ENCODE assay signal across 1 fruit fly cellular context in the genomic region with DNA sequence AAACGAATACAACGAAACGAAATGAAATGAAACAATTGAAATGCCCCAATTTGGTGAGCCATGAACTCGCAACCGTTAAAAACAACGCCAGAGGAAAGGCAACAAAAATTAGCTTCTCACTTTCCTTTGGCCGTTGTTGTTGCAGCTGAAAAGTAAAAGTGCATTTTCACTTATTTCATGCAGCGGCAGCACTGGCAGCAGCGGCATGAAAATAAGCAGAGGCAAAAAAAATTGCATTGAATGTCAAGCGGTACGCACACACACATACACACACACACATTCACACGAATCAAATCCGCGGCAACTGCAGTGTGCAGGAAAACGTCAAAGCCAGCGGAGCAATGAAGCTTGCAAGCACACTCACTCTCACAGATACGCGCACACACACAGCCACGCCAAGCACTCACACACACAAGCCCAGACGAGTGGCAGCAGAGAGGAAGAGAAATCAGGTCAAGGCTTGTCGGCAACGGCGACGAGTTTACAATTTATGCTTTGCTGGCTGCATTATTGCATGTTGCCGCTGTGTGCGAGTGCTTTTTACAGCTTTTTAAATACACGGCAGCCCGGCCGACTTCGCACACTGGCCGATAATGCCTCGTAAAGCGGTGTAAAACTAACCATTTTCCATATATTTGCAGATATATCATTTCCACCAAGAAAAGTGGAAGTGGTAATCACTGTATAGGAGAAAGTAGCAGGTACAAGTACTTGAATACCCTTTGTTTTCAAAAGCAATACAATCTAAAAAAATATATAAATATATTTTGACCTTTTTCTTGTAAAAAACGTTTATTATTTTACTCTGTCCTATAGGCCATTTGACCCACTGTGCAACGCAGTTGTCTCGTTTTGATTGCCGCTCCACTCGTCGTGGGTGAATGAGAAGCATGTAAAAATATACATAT.
TF ChIP-seq lines count a peak whose summit lies in the region.

No protein-coding gene starts in this region.

TF ChIP-seq in whole organism, embryonic, 481 proteins besides CTCF, POLR2A, EP300 and RAD21 (continued from another document and continues in another):
- TF ChIP-seq CG1233 (GFP tag; optimal IDR thresholded peaks at IDR 0.05; lab: Kevin White, UChicago) (peak; percentile 69), CG18764 (GFP tag; optimal IDR thresholded peaks at IDR 0.05; lab: Kevin White, UChicago) (peak; percentile 29), CG11093 (GFP tag; IDR thresholded peaks at IDR 0.05; lab: Robert Waterston, UW) (peak; percentile 80), sob (GFP tag; IDR thresholded peaks at IDR 0.05; lab: Robert Waterston, UW) (0 out of 2 replicates have a peak, but pooled peaks have one; percentile 37), chn (GFP tag; optimal IDR thresholded peaks at IDR 0.05; lab: Kevin White, UChicago) (peak; percentile 50), CG15601 (tag; optimal IDR thresholded peaks at IDR 0.05; lab: Kevin White, UChicago) (peak; percentile 69), slp2 (GFP tag; optimal IDR thresholded peaks at IDR 0.05; lab: Kevin White, UChicago) (no peak), dysf (GFP tag; IDR thresholded peaks at IDR 0.05; lab: Robert Waterston, UW) (peak; percentile 79), crc (GFP tag; optimal IDR thresholded peaks at IDR 0.05; lab: Kevin White, UChicago) (no peak), cwo (GFP tag; optimal IDR thresholded peaks at IDR 0.05; lab: Kevin White, UChicago) (peak; percentile 63), bowl (GFP tag; IDR thresholded peaks at IDR 0.05; lab: Robert Waterston, UW) (peak; percentile 54; the same call in 1 of the 2 replicates), CG17186 (GFP tag; optimal IDR thresholded peaks at IDR 0.05; lab: Kevin White, UChicago) (peak; percentile 12), Opbp (GFP tag; IDR thresholded peaks at IDR 0.05; lab: Robert Waterston, UW; ENCODE audit: partially characterized antibody) (no peak), shn (GFP tag; optimal IDR thresholded peaks at IDR 0.05; lab: Kevin White, UChicago) (no peak), CG18262 (tag; optimal IDR thresholded peaks at IDR 0.05; lab: Kevin White, UChicago) (peak; percentile 90), Camta (GFP tag; optimal IDR thresholded peaks at IDR 0.05; lab: Kevin White, UChicago) (peak; percentile 41), repo (GFP tag; optimal IDR thresholded peaks at IDR 0.05; lab: Kevin White, UChicago) (no peak), CG1602 (GFP tag; optimal IDR thresholded peaks at IDR 0.05; lab: Kevin White, UChicago) (peak; percentile 72), run (tag; optimal IDR thresholded peaks at IDR 0.05; lab: Kevin White, UChicago) (peak; percentile 81), lmd (GFP tag; IDR thresholded peaks at IDR 0.05; lab: Robert Waterston, UW) (peak; percentile 71), CG12769 (tag; optimal IDR thresholded peaks at IDR 0.05; lab: Kevin White, UChicago) (peak; percentile 55), br (optimal IDR thresholded peaks at IDR 0.05; lab: Kevin White, UChicago) (no peak), dimm (GFP tag; IDR thresholded peaks at IDR 0.05; lab: Robert Waterston, UW) (peak; percentile 48; the same call in 1 of the 2 replicates), cas (GFP tag; IDR thresholded peaks at IDR 0.05; lab: Robert Waterston, UW) (no peak), dmrt11E (tag; optimal IDR thresholded peaks at IDR 0.05; lab: Kevin White, UChicago) (no peak), Lhr (GFP tag; optimal IDR thresholded peaks at IDR 0.05; lab: Kevin White, UChicago) (peak; percentile 52), Doc3 (GFP tag; IDR thresholded peaks at IDR 0.05; lab: Robert Waterston, UW; ENCODE audit: partially characterized antibody) (no peak), pros (GFP tag; optimal IDR thresholded peaks at IDR 0.05; lab: Kevin White, UChicago) (no peak), CG2120 (GFP tag; optimal IDR thresholded peaks at IDR 0.05; lab: Kevin White, UChicago) (no peak), CG4328 (GFP tag; optimal IDR thresholded peaks at IDR 0.05; lab: Kevin White, UChicago) (peak; percentile 51), en (GFP tag; optimal IDR thresholded peaks at IDR 0.05; lab: Kevin White, UChicago) (no peak), HLH54F (GFP tag; optimal IDR thresholded peaks at IDR 0.05; lab: Kevin White, UChicago) (no peak), zfh1 (GFP tag; IDR thresholded peaks at IDR 0.05; lab: Robert Waterston, UW) (peak; percentile 73), eyg (GFP tag; optimal IDR thresholded peaks at IDR 0.05; lab: Kevin White, UChicago) (no peak), CG10147 (GFP tag; optimal IDR thresholded peaks at IDR 0.05; lab: Kevin White, UChicago) (peak; percentile 38), CG34224 (GFP tag; IDR thresholded peaks at IDR 0.05; lab: Robert Waterston, UW; ENCODE audit: partially characterized antibody) (no peak), CG10565 (GFP tag; optimal IDR thresholded peaks at IDR 0.05; lab: Kevin White, UChicago) (no peak), CG9437 (GFP tag; optimal IDR thresholded peaks at IDR 0.05; lab: Kevin White, UChicago) (peak; percentile 76), btn (GFP tag; optimal IDR thresholded peaks at IDR 0.05; lab: Kevin White, UChicago) (no peak), CG7839 (tag; optimal IDR thresholded peaks at IDR 0.05; lab: Kevin White, UChicago) (peak; percentile 85), Sox102F (GFP tag; optimal IDR thresholded peaks at IDR 0.05; lab: Kevin White, UChicago) (peak; percentile 94), Poxn (GFP tag; IDR thresholded peaks at IDR 0.05; lab: Robert Waterston, UW) (no peak), dati (GFP tag; IDR thresholded peaks at IDR 0.05; lab: Robert Waterston, UW) (peak; percentile 30; the same call in 1 of the 2 replicates), CG7963 (GFP tag; IDR thresholded peaks at IDR 0.05; lab: Robert Waterston, UW; ENCODE audit: partially characterized antibody) (no peak), pan (optimal IDR thresholded peaks at IDR 0.05; lab: Kevin White, UChicago) (no peak), pan (GFP tag; optimal IDR thresholded peaks at IDR 0.05 in 1 of 2, IDR thresholded peaks at IDR 0.05 in 1 of 2) (peak in 1 of 2 experiments; percentile 78), phol (tag; optimal IDR thresholded peaks at IDR 0.05; lab: Kevin White, UChicago) (peak; percentile 91), pum (GFP tag; optimal IDR thresholded peaks at IDR 0.05; lab: Kevin White, UChicago) (no peak), CG11560 (tag; IDR thresholded peaks at IDR 0.05; lab: Robert Waterston, UW) (no peak; the same call in 2 of the 3 replicates), Oaz (GFP tag; IDR thresholded peaks at IDR 0.05; lab: Robert Waterston, UW) (peak; percentile 51), Side (GFP tag; optimal IDR thresholded peaks at IDR 0.05; lab: Kevin White, UChicago) (no peak), ttk (GFP tag; IDR thresholded peaks at IDR 0.05; lab: Robert Waterston, UW) (peak; percentile 82), E2f2 (GFP tag; IDR thresholded peaks at IDR 0.05; lab: Robert Waterston, UW) (peak; percentile 65), NC2α (GFP tag; optimal IDR thresholded peaks at IDR 0.05; lab: Kevin White, UChicago) (no peak), lbe (GFP tag; optimal IDR thresholded peaks at IDR 0.05; lab: Kevin White, UChicago) (peak; percentile 85), CG12299 (tag; optimal IDR thresholded peaks at IDR 0.05; lab: Kevin White, UChicago) (peak; percentile 34), salm (tag; optimal IDR thresholded peaks at IDR 0.05; lab: Kevin White, UChicago) (peak; percentile 85), CG3407 (GFP tag; optimal IDR thresholded peaks at IDR 0.05; lab: Kevin White, UChicago) (peak; percentile 87), CG6654 (GFP tag; optimal IDR thresholded peaks at IDR 0.05; lab: Kevin White, UChicago) (peak; percentile 73), Ptx1 (GFP tag; IDR thresholded peaks at IDR 0.05; lab: Robert Waterston, UW) (peak; percentile 81), CG4404 (GFP tag; IDR thresholded peaks at IDR 0.05; lab: Robert Waterston, UW) (no peak), CoRest (tag; optimal IDR thresholded peaks at IDR 0.05; lab: Kevin White, UChicago) (peak; percentile 88), wor (GFP tag; IDR thresholded peaks at IDR 0.05; lab: Robert Waterston, UW) (peak; percentile 92), fd96Cb (tag; optimal IDR thresholded peaks at IDR 0.05; lab: Kevin White, UChicago) (peak; percentile 90), CG10209 (GFP tag; optimal IDR thresholded peaks at IDR 0.05; lab: Kevin White, UChicago) (peak; percentile 78), Rfx (GFP tag; IDR thresholded peaks at IDR 0.05; lab: Robert Waterston, UW) (no peak), knrl (GFP tag; IDR thresholded peaks at IDR 0.05; lab: Robert Waterston, UW; ENCODE audit: partially characterized antibody) (0 out of 3 replicates have a peak, but pooled peaks have one; percentile 12), BtbVII (GFP tag; optimal IDR thresholded peaks at IDR 0.05; lab: Kevin White, UChicago) (peak; percentile 59), dan (GFP tag; IDR thresholded peaks at IDR 0.05; lab: Robert Waterston, UW) (no peak), Sry-δ (GFP tag; optimal IDR thresholded peaks at IDR 0.05; lab: Kevin White, UChicago) (no peak), Hr51 (GFP tag; optimal IDR thresholded peaks at IDR 0.05; lab: Kevin White, UChicago) (peak in 1 of 2 experiments; percentile 92), chinmo (GFP tag; IDR thresholded peaks at IDR 0.05; lab: Robert Waterston, UW; ENCODE audit: partially characterized antibody) (peak; percentile 76; the same call in 1 of the 4 replicates), CG31388 (GFP tag; optimal IDR thresholded peaks at IDR 0.05; lab: Kevin White, UChicago) (peak; percentile 23), toy (GFP tag; IDR thresholded peaks at IDR 0.05; lab: Robert Waterston, UW) (no peak), CG8359 (GFP tag; optimal IDR thresholded peaks at IDR 0.05; lab: Kevin White, UChicago; ENCODE audit: borderline replicate concordance) (peak; percentile 67), MESR4 (GFP tag; optimal IDR thresholded peaks at IDR 0.05; lab: Kevin White, UChicago) (no peak), CG10979 (tag; optimal IDR thresholded peaks at IDR 0.05; lab: Kevin White, UChicago) (peak; percentile 84), luna (GFP tag; optimal IDR thresholded peaks at IDR 0.05; lab: Kevin White, UChicago) (no peak), ranshi (GFP tag; IDR thresholded peaks at IDR 0.05; lab: Robert Waterston, UW) (0 out of 2 replicates have a peak, but pooled peaks have one; percentile 20), Dref (GFP tag; IDR thresholded peaks at IDR 0.05; lab: Robert Waterston, UW) (no peak), sd (tag; optimal IDR thresholded peaks at IDR 0.05; lab: Kevin White, UChicago) (peak; percentile 14), Blimp-1 (GFP tag; optimal IDR thresholded peaks at IDR 0.05; lab: Kevin White, UChicago) (peak; percentile 90), gsb (GFP tag; IDR thresholded peaks at IDR 0.05; lab: Robert Waterston, UW) (no peak), Ravus (GFP tag; IDR thresholded peaks at IDR 0.05; lab: Robert Waterston, UW) (no peak), CG7556 (GFP tag; optimal IDR thresholded peaks at IDR 0.05; lab: Kevin White, UChicago) (peak; percentile 83), Med (GFP tag; lab: Kevin White, UChicago) (peak; percentile 77), lilli (GFP tag; optimal IDR thresholded peaks at IDR 0.05; lab: Kevin White, UChicago) (peak; percentile 25), CG2202 (tag; optimal IDR thresholded peaks at IDR 0.05; lab: Kevin White, UChicago) (no peak), CG13123 (GFP tag; optimal IDR thresholded peaks at IDR 0.05; lab: Kevin White, UChicago) (no peak), Dfd (GFP tag; optimal IDR thresholded peaks at IDR 0.05; lab: Kevin White, UChicago) (no peak), sisA (GFP tag; IDR thresholded peaks at IDR 0.05; lab: Robert Waterston, UW) (peak; percentile 74), CG6813 (GFP tag; optimal IDR thresholded peaks at IDR 0.05; lab: Kevin White, UChicago) (peak; percentile 59), sqz (GFP tag; optimal IDR thresholded peaks at IDR 0.05; lab: Kevin White, UChicago) (peak; percentile 64), CG30403 (GFP tag; optimal IDR thresholded peaks at IDR 0.05; lab: Kevin White, UChicago) (peak; percentile 73), Antp (GFP tag; optimal IDR thresholded peaks at IDR 0.05; lab: Kevin White, UChicago) (peak; percentile 17), zfh2 (GFP tag; optimal IDR thresholded peaks at IDR 0.05; lab: Kevin White, UChicago) (no peak), croc (GFP tag; conservative IDR thresholded peaks at IDR 0.05; lab: Robert Waterston, UW) (peak; percentile 83), p53 (GFP tag; optimal IDR thresholded peaks at IDR 0.05; lab: Kevin White, UChicago) (no peak), Nf-YB (GFP tag; optimal IDR thresholded peaks at IDR 0.05; lab: Kevin White, UChicago) (peak; percentile 50), CG32532 (GFP tag; IDR thresholded peaks at IDR 0.05; lab: Robert Waterston, UW) (no peak), CG9817 (tag; optimal IDR thresholded peaks at IDR 0.05; lab: Kevin White, UChicago) (peak; percentile 57), Bteb2 (GFP tag; optimal IDR thresholded peaks at IDR 0.05; lab: Kevin White, UChicago) (no peak), CG32767 (GFP tag; IDR thresholded peaks at IDR 0.05; lab: Robert Waterston, UW) (peak; percentile 75; the same call in 1 of the 2 replicates), CG11247 (GFP tag; IDR thresholded peaks at IDR 0.05; lab: Robert Waterston, UW) (no peak), CG7271 (tag; optimal IDR thresholded peaks at IDR 0.05; lab: Kevin White, UChicago) (no peak), nau (GFP tag; optimal IDR thresholded peaks at IDR 0.05; lab: Kevin White, UChicago) (peak; percentile 74), Hand (GFP tag; optimal IDR thresholded peaks at IDR 0.05; lab: Kevin White, UChicago) (no peak), kah (GFP tag; optimal IDR thresholded peaks at IDR 0.05; lab: Kevin White, UChicago) (peak; percentile 65), Ssrp (tag; optimal IDR thresholded peaks at IDR 0.05; lab: Kevin White, UChicago) (peak; percentile 85), fru (optimal IDR thresholded peaks at IDR 0.05; lab: Kevin White, UChicago) (no peak), CG1024 (GFP tag; IDR thresholded peaks at IDR 0.05; lab: Robert Waterston, UW) (0 out of 2 replicates have a peak, but pooled peaks have one; percentile 9), CG17612 (GFP tag; IDR thresholded peaks at IDR 0.05; lab: Robert Waterston, UW) (no peak), CG12236 (GFP tag; optimal IDR thresholded peaks at IDR 0.05; lab: Kevin White, UChicago) (no peak), az2 (GFP tag; optimal IDR thresholded peaks at IDR 0.05; lab: Kevin White, UChicago) (peak; percentile 74), dmrt99B (tag; optimal IDR thresholded peaks at IDR 0.05; lab: Kevin White, UChicago) (peak; percentile 95), gsb-n (tag; optimal IDR thresholded peaks at IDR 0.05; lab: Kevin White, UChicago) (peak; percentile 79), Adf1 (GFP tag; IDR thresholded peaks at IDR 0.05; lab: Robert Waterston, UW) (no peak), onecut (GFP tag; IDR thresholded peaks at IDR 0.05; lab: Robert Waterston, UW) (peak; percentile 51; the same call in 1 of the 2 replicates), CG3995 (GFP tag; optimal IDR thresholded peaks at IDR 0.05; lab: Kevin White, UChicago) (no peak), ATbp (GFP tag; optimal IDR thresholded peaks at IDR 0.05; lab: Kevin White, UChicago) (peak; percentile 93)
